Fruit fly (Drosophila melanogaster) whole organism, embryonic: ENCODE data around the gene EMC6.

ENCODE experiments used
- CG12744 ChIP-seq: fragments of 200-800 bp; sonication (Bioruptor generic); optimal IDR thresholded peaks from 2 replicates; lab custom pipeline; 2016; ENCODE audit warnings: missing biosample characterization, missing genetic modification characterization
- CG17802 ChIP-seq: fragments of 200-800 bp; sonication (Bioruptor generic); optimal IDR thresholded peaks from 2 replicates; lab custom pipeline; 2018; ENCODE audit warnings: missing biosample characterization, mild to moderate bottlenecking, missing genetic modification characterization, moderate library complexity
- CG2889 ChIP-seq: fragments of 200-800 bp; sonication (Bioruptor generic); IDR thresholded peaks from 3 replicates; pipeline ENCODE4 v1.3.6; 2022; ENCODE audit warnings: missing biosample characterization, missing genetic modification characterization
- NFAT ChIP-seq: fragments of 200-800 bp; sonication (Bioruptor generic); IDR thresholded peaks from 2 replicates; pipeline ENCODE4 v1.3.6; 2022; ENCODE audit warnings: missing biosample characterization, missing genetic modification characterization
- btn ChIP-seq: fragments of 200-800 bp; sonication (Bioruptor generic); optimal IDR thresholded peaks from 2 replicates; lab custom pipeline; 2016; ENCODE audit warnings: missing biosample characterization, missing genetic modification characterization
- chm ChIP-seq: fragments of 200-800 bp; sonication (Bioruptor generic); IDR thresholded peaks from 2 replicates; pipeline ENCODE4 v1.3.6; 2022; ENCODE audit warnings: missing biosample characterization, missing genetic modification characterization
- crol ChIP-seq: fragments of 200-800 bp; sonication (Bioruptor generic); IDR thresholded peaks from 2 replicates; pipeline ENCODE4 v1.3.6; 2022; ENCODE audit warnings: missing biosample characterization, missing genetic modification characterization
- gro ChIP-seq: fragments of 200-800 bp; sonication (Bioruptor generic); optimal IDR thresholded peaks from 2 replicates; lab custom pipeline; 2016; ENCODE audit warnings: missing biosample characterization, missing genetic modification characterization
- kni ChIP-seq: fragments of 200-800 bp; sonication (Bioruptor generic); optimal IDR thresholded peaks from 3 replicates; lab custom pipeline; 2017; ENCODE audit warnings: mild to moderate bottlenecking, missing biosample characterization, missing genetic modification reagents, missing genetic modification characterization
- run ChIP-seq: fragments of 200-800 bp; sonication (Bioruptor generic); optimal IDR thresholded peaks from 3 replicates; lab custom pipeline; 2018; ENCODE audit warnings: missing biosample characterization, mild to moderate bottlenecking, missing genetic modification characterization
- wor ChIP-seq: fragments of 200-800 bp; sonication (Bioruptor generic); IDR thresholded peaks from 2 replicates; pipeline ENCODE4 v1.3.6; 2022; ENCODE audit warnings: missing biosample characterization, missing genetic modification characterization
- zen2 ChIP-seq: fragments of 200-800 bp; sonication (Bioruptor generic); IDR thresholded peaks from 3 replicates; pipeline ENCODE4 v1.3.6; 2022; ENCODE audit warnings: missing biosample characterization, missing genetic modification characterization; ENCODE audit not compliant: partially characterized antibody
- zfh2 ChIP-seq: fragments of 200-800 bp; sonication (Bioruptor generic); optimal IDR thresholded peaks from 2 replicates; lab custom pipeline; 2016; ENCODE audit warnings: missing biosample characterization, missing genetic modification characterization

- TF ChIP-seq NFAT (GFP tag; lab: Robert Waterston, UW) (no peak), CG2889 (GFP tag; lab: Robert Waterston, UW) (no peak), CG17802 (tag; lab: Kevin White, UChicago) (no peak), run (no peak), btn (GFP tag; lab: Kevin White, UChicago) (no peak), zen2 (no peak), gro (no peak), zfh2 (GFP tag; lab: Kevin White, UChicago) (no peak), chm (no peak), CG12744 (GFP tag; lab: Kevin White, UChicago) (no peak), kni (GFP tag; lab: Kevin White, UChicago) (no peak), wor (GFP tag; lab: Robert Waterston, UW) (no peak), crol (GFP tag; lab: Robert Waterston, UW) (no peak)
Measured at dm6 chr3R:25005748-25006147, 19.1 kb downstream of the EMC6 start.
